Worm (Caenorhabditis elegans) whole organism, L3 larva: ENCODE results near the gene set-19.

Experiments
- ZK546.5 ChIP-seq: sonication (generic microtip); optimal IDR thresholded peaks from 2 replicates; lab custom pipeline; 2017; ENCODE audit warnings: missing biosample characterization, missing genetic modification characterization
- aly-2 ChIP-seq: fragments of 150-350 bp; optimal IDR thresholded peaks from 2 replicates; lab custom pipeline; 2014; ENCODE audit warnings: missing biosample characterization, missing genetic modification characterization
- ama-1 ChIP-seq: fragments of 150-350 bp; optimal IDR thresholded peaks from 2 replicates; lab custom pipeline; 2018
- ceh-16 ChIP-seq: sonication (generic microtip); optimal IDR thresholded peaks from 2 replicates; lab custom pipeline; 2017; ENCODE audit warnings: missing biosample characterization, missing genetic modification characterization
- ceh-28 ChIP-seq: fragments of 150-350 bp; optimal IDR thresholded peaks from 2 replicates; lab custom pipeline; 2014; ENCODE audit warnings: missing biosample characterization, missing genetic modification reagents, missing genetic modification characterization
- ceh-82 ChIP-seq: fragments of 150-350 bp; optimal IDR thresholded peaks from 2 replicates; lab custom pipeline; 2014; ENCODE audit warnings: missing biosample characterization, missing genetic modification characterization
- ceh-9 ChIP-seq: sonication (generic microtip); optimal IDR thresholded peaks from 2 replicates; lab custom pipeline; 2018; ENCODE audit warnings: missing biosample characterization, missing genetic modification characterization
- daf-12 ChIP-seq: fragments of 150-350 bp; optimal IDR thresholded peaks from 2 replicates; lab custom pipeline; 2014; ENCODE audit warnings: missing biosample characterization, missing genetic modification reagents, missing genetic modification characterization
- egl-27 ChIP-seq: sonication (generic microtip); optimal IDR thresholded peaks from 4 replicates; lab custom pipeline; 2017; ENCODE audit warnings: missing biosample characterization, missing genetic modification reagents, missing genetic modification characterization
- egl-5 ChIP-seq: fragments of 150-350 bp; optimal IDR thresholded peaks from 2 replicates; lab custom pipeline; 2017; ENCODE audit warnings: missing biosample characterization, missing genetic modification reagents, missing genetic modification characterization, inconsistent platforms
- elt-1 ChIP-seq: fragments of 150-350 bp; optimal IDR thresholded peaks from 2 replicates; lab custom pipeline; 2014; ENCODE audit warnings: missing biosample characterization, missing genetic modification characterization
- elt-2 ChIP-seq: sonication (generic microtip); optimal IDR thresholded peaks from 2 replicates; lab custom pipeline; 2016; ENCODE audit warnings: missing genetic modification reagents, mild to moderate bottlenecking, missing genetic modification characterization, missing compliant biosample characterization
- elt-3 ChIP-seq, 3 experiments: fragments of 150-350 bp in 1 of 3; sonication (generic microtip) in 2 of 3; optimal IDR thresholded peaks; 2 replicates in 2 of 3; 4 replicates in 1 of 3; lab custom pipeline; 2014 to 2017; ENCODE audit warnings: missing biosample characterization in 3 of 3, missing genetic modification characterization in 3 of 3
- eor-1 ChIP-seq, 2 experiments: fragments of 150-350 bp; optimal IDR thresholded peaks; 2 replicates each; lab custom pipeline; 2014 to 2018; ENCODE audit warnings: missing biosample characterization in 2 of 2, missing genetic modification characterization in 2 of 2
- fkh-10 ChIP-seq: sonication (generic microtip); optimal IDR thresholded peaks from 2 replicates; lab custom pipeline; 2017; ENCODE audit warnings: missing biosample characterization, missing genetic modification reagents, missing genetic modification characterization
- fkh-2 ChIP-seq: fragments of 150-350 bp; optimal IDR thresholded peaks from 2 replicates; lab custom pipeline; 2014; ENCODE audit warnings: missing biosample characterization, missing genetic modification reagents, missing genetic modification characterization
- fos-1 ChIP-seq: fragments of 150-350 bp; optimal IDR thresholded peaks from 2 replicates; lab custom pipeline; 2014; ENCODE audit warnings: missing biosample characterization, missing genetic modification characterization
- hmg-11 ChIP-seq: sonication (generic microtip); optimal IDR thresholded peaks from 2 replicates; lab custom pipeline; 2016; ENCODE audit warnings: missing genetic modification characterization, missing compliant biosample characterization
- jun-1 ChIP-seq: fragments of 150-350 bp; optimal IDR thresholded peaks from 2 replicates; lab custom pipeline; 2014; ENCODE audit warnings: missing biosample characterization, missing genetic modification reagents, missing genetic modification characterization
- lin-39 ChIP-seq: fragments of 150-350 bp; optimal IDR thresholded peaks from 2 replicates; lab custom pipeline; 2018; ENCODE audit warnings: missing biosample characterization, missing genetic modification reagents, missing genetic modification characterization
- lsy-12 ChIP-seq: sonication (generic microtip); optimal IDR thresholded peaks from 2 replicates; lab custom pipeline; 2016; ENCODE audit warnings: mild to moderate bottlenecking, missing genetic modification characterization, missing compliant biosample characterization
- mdl-1 ChIP-seq: fragments of 150-350 bp; optimal IDR thresholded peaks from 2 replicates; lab custom pipeline; 2014; ENCODE audit warnings: missing biosample characterization, missing genetic modification characterization
- mml-1 ChIP-seq: fragments of 150-350 bp; sonication (generic microtip); optimal IDR thresholded peaks from 3 replicates; lab custom pipeline; 2014; ENCODE audit warnings: missing biosample characterization, missing genetic modification characterization
- nfya-1 ChIP-seq: sonication (generic microtip); optimal IDR thresholded peaks from 2 replicates; lab custom pipeline; 2017; ENCODE audit warnings: missing genetic modification characterization, mild to moderate bottlenecking, missing compliant biosample characterization, antibody characterized with exemption, moderate library complexity; ENCODE audit not compliant: insufficient read depth
- nhr-12 ChIP-seq: fragments of 150-350 bp; optimal IDR thresholded peaks from 2 replicates; lab custom pipeline; 2014; ENCODE audit warnings: missing biosample characterization, missing genetic modification characterization
- nhr-23 ChIP-seq: fragments of 150-350 bp; optimal IDR thresholded peaks from 2 replicates; lab custom pipeline; 2014; ENCODE audit warnings: missing biosample characterization, missing genetic modification reagents, missing genetic modification characterization
- nhr-25 ChIP-seq: sonication (generic microtip); optimal IDR thresholded peaks from 2 replicates; lab custom pipeline; 2017; ENCODE audit warnings: missing biosample characterization, missing genetic modification characterization
- nhr-28 ChIP-seq: fragments of 150-350 bp; optimal IDR thresholded peaks from 2 replicates; lab custom pipeline; 2014; ENCODE audit warnings: missing biosample characterization, missing genetic modification characterization
- nhr-43 ChIP-seq: sonication (generic microtip); optimal IDR thresholded peaks from 2 replicates; lab custom pipeline; 2016; ENCODE audit warnings: mild to moderate bottlenecking, missing genetic modification characterization, missing compliant biosample characterization; ENCODE audit not compliant: poor library complexity, severe bottlenecking
- nhr-76 ChIP-seq: fragments of 150-350 bp; sonication (generic microtip); optimal IDR thresholded peaks from 5 replicates; lab custom pipeline; 2014; ENCODE audit warnings: missing biosample characterization, missing genetic modification characterization
- pha-4 ChIP-seq: fragments of 150-350 bp; optimal IDR thresholded peaks from 2 replicates; lab custom pipeline; 2014; ENCODE audit warnings: missing biosample characterization, missing genetic modification reagents, missing genetic modification characterization
- pqm-1 ChIP-seq: fragments of 150-350 bp; optimal IDR thresholded peaks from 2 replicates; lab custom pipeline; 2017; ENCODE audit warnings: missing biosample characterization, missing genetic modification characterization, inconsistent platforms
- sea-2 ChIP-seq: fragments of 150-350 bp; sonication (generic microtip); optimal IDR thresholded peaks from 4 replicates; lab custom pipeline; 2014; ENCODE audit warnings: missing biosample characterization, missing genetic modification reagents, missing genetic modification characterization
- skn-1 ChIP-seq: fragments of 150-350 bp; optimal IDR thresholded peaks from 2 replicates; lab custom pipeline; 2014; ENCODE audit warnings: missing biosample characterization, missing genetic modification characterization
- snpc-4 ChIP-seq: fragments of 150-350 bp; optimal IDR thresholded peaks from 2 replicates; lab custom pipeline; 2014; ENCODE audit warnings: missing biosample characterization, missing genetic modification characterization
- tbx-2 ChIP-seq: sonication (generic microtip); optimal IDR thresholded peaks from 2 replicates; lab custom pipeline; 2016; ENCODE audit warnings: mild to moderate bottlenecking, missing genetic modification characterization, missing compliant biosample characterization
- unc-39 ChIP-seq: sonication (generic microtip); optimal IDR thresholded peaks from 4 replicates; lab custom pipeline; 2017; ENCODE audit warnings: missing biosample characterization, missing genetic modification characterization
- unc-62 ChIP-seq: fragments of 150-350 bp; sonication (generic microtip); optimal IDR thresholded peaks from 4 replicates; lab custom pipeline; 2014; ENCODE audit warnings: missing biosample characterization, missing genetic modification reagents, missing genetic modification characterization
- zag-1 ChIP-seq: fragments of 150-350 bp; optimal IDR thresholded peaks from 2 replicates; lab custom pipeline; 2014; ENCODE audit warnings: missing biosample characterization, missing genetic modification characterization
- ztf-11 ChIP-seq: fragments of 150-350 bp; optimal IDR thresholded peaks from 2 replicates; lab custom pipeline; 2014; ENCODE audit warnings: missing biosample characterization, missing genetic modification characterization

Gene set-19

ce11 chrX:5644112-5644511 lies 35.9 kb downstream of the set-19 start:
- no peak for TF ChIP-seq elt-1 (tag; lab: Kevin White, UChicago)
- TF ChIP-seq egl-5 = no peak
- TF ChIP-seq daf-12 (tag; lab: Kevin White, UChicago) = no peak
- no peak for TF ChIP-seq nhr-12 (tag; lab: Kevin White, UChicago)
- TF ChIP-seq ceh-16 (tag; lab: Kevin White, UChicago) = no peak
- TF ChIP-seq fos-1 = no peak
- no peak for TF ChIP-seq pha-4 (tag; lab: Kevin White, UChicago)
- TF ChIP-seq unc-39 (tag; lab: Kevin White, UChicago) = no peak
- TF ChIP-seq ceh-28 (tag; lab: Kevin White, UChicago) = no peak
- TF ChIP-seq unc-62 = no peak

DNA sequence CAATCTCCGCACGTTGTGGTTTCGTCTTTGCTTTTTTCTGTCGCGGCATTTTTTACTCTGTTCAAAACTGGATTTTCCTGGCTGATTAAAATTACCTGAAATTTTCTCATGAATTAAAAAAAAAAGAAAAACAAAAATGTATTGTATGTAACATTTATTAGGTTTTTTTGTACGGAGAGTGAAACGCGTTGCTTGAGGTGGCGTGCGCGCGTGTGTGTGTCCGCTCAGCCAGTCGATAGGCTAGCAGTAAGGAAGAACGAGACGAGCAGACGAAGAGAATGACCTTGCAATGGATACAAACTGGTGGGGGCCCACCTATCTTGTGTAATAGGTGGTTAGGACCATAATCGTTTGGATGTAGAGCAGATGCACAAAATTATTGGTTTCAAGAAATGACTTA lies 38.7 kb downstream of the set-19 start, which contains the start of gene T22B7.4:
Gene T22B7.4, minus strand, starts transcription at position 101 of the 400 bp plus-strand sequence.
- no peak for TF ChIP-seq hmg-11 (tag; lab: Kevin White, UChicago)
- no peak for TF ChIP-seq ztf-11 (tag; lab: Kevin White, UChicago)
- TF ChIP-seq eor-1 (tag; optimal IDR thresholded peaks at IDR 0.05; lab: Kevin White, UChicago) = no peak
- TF ChIP-seq fkh-10 (GFP tag; lab: Kevin White, UChicago) = no peak
- no peak for TF ChIP-seq unc-62

DNA sequence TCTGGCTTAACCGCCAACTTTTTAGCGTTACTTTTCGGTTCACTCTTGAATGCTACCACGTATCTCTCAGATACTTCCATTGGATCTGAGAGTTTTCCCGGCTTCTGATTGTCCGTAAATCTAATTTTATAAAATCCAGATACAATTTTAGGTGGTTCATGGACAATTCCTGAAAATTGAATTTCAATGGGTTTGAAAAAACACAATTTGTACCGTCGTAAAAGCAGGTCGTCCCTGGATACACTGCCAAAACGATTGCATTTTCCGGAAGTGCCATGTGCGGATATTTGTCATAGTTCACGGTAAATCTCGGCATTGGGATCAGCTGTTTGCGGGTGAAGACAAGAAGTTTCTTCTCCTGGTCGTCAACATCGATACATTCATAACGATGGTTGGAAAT lies 40.5 kb downstream of the set-19 start:
- TF ChIP-seq ceh-9 (no peak), tbx-2 (tag; lab: Kevin White, UChicago) (no peak), mml-1 (tag; lab: Kevin White, UChicago) (no peak), pqm-1 (tag; lab: Kevin White, UChicago) (no peak), nhr-28 (no peak), ceh-16 (tag; lab: Kevin White, UChicago) (no peak), nhr-25 (tag; lab: Kevin White, UChicago) (no peak), skn-1 (tag; lab: Kevin White, UChicago) (no peak), unc-39 (tag; lab: Kevin White, UChicago) (no peak), lin-39 (tag; lab: Kevin White, UChicago) (no peak), unc-62 (no peak), egl-27 (tag; lab: Kevin White, UChicago) (no peak), snpc-4 (tag; lab: Kevin White, UChicago) (no peak), ama-1 (lab: Kevin White, UChicago) (no peak), sea-2 (GFP tag; lab: Kevin White, UChicago) (no peak)
- TF ChIP-seq, all 47 proteins: peak for 0

- TF ChIP-seq elt-2 (tag; lab: Kevin White, UChicago) = peak; percentile 25
- TF ChIP-seq eor-1 (tag; optimal IDR thresholded peaks at IDR 0.05; lab: Kevin White, UChicago) = no peak
- TF ChIP-seq nhr-12 (tag; lab: Kevin White, UChicago) = no peak
Measured at ce11 chrX:5631626-5632025, 48.4 kb downstream of the set-19 start, which contains the start of gene T22B7.8. T22B7.8 (plus strand) TSS chrX:5631926.

DNA sequence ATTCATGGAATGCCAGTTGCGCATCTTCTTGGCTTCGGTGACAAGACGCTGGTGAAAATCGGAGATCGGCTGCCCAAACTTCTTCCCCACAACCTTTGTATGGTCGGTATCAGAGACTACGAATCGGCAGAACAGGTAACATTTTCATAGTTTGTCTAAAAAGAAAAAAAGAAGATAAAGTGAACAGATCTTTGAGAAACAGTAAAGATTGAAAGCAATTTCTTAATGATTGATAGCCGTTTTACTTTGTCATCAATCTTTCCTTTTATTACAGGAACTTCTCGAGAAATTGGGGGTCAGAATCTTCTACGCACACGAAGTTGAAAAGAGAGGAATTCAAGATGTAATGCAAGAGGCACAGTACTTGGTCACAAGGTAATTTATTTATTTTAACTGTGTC lies 49.0 kb downstream of the set-19 start:
- no peak for TF ChIP-seq skn-1 (tag; lab: Kevin White, UChicago)
- TF ChIP-seq elt-3 (tag; optimal IDR thresholded peaks at IDR 0.05; lab: Kevin White, UChicago) = peak in 1 of 3 experiments; percentile 10
- TF ChIP-seq nhr-23 = peak; percentile 70

ce11 chrX:5629941-5630340 lies 50.1 kb downstream of the set-19 start, which contains the start of gene argn-1:
argn-1 (plus strand) TSS chrX:5630023.
- TF ChIP-seq mdl-1 (tag; lab: Kevin White, UChicago) = no peak
- TF ChIP-seq zag-1 (tag; lab: Kevin White, UChicago) = no peak
- no peak for TF ChIP-seq ceh-16 (tag; lab: Kevin White, UChicago)
- TF ChIP-seq nhr-23 = peak; percentile 79
- TF ChIP-seq nhr-76 (tag; lab: Kevin White, UChicago) = no peak
- no peak for TF ChIP-seq jun-1 (tag; lab: Kevin White, UChicago)
- no peak for TF ChIP-seq ceh-9
- no peak for TF ChIP-seq nhr-12 (tag; lab: Kevin White, UChicago)
- TF ChIP-seq lin-39 (tag; lab: Kevin White, UChicago) = no peak
- no peak for TF ChIP-seq fkh-2 (tag; lab: Kevin White, UChicago)
- no peak for TF ChIP-seq eor-1 (tag; optimal IDR thresholded peaks at IDR 0.05; lab: Kevin White, UChicago)
- TF ChIP-seq aly-2 (tag; lab: Kevin White, UChicago) = no peak
- TF ChIP-seq hmg-11 (tag; lab: Kevin White, UChicago) = no peak
- TF ChIP-seq nhr-43 (tag; lab: Kevin White, UChicago) = peak; percentile 85
- TF ChIP-seq nfya-1 = no peak
- TF ChIP-seq pha-4 (tag; lab: Kevin White, UChicago) = no peak
- no peak for TF ChIP-seq lsy-12 (tag; lab: Kevin White, UChicago)
- TF ChIP-seq elt-3 (tag; optimal IDR thresholded peaks at IDR 0.05; lab: Kevin White, UChicago) = peak in 1 of 3 experiments; percentile 8
- peak; percentile 86 for TF ChIP-seq nhr-25 (tag; lab: Kevin White, UChicago)
- no peak for TF ChIP-seq ztf-11 (tag; lab: Kevin White, UChicago)
- no peak for TF ChIP-seq ZK546.5 (tag; lab: Kevin White, UChicago)
- no peak for TF ChIP-seq ceh-82
- TF ChIP-seq snpc-4 (tag; lab: Kevin White, UChicago) = no peak
- no peak for TF ChIP-seq egl-27 (tag; lab: Kevin White, UChicago)
- TF ChIP-seq elt-2 (tag; lab: Kevin White, UChicago) = no peak
- no peak for TF ChIP-seq fkh-10 (GFP tag; lab: Kevin White, UChicago)
